Worm (Caenorhabditis elegans) whole organism, L3 larva: Measurements from ENCODE around the gene Y97E10AR.1.

ENCODE experiments used
- fkh-10 ChIP-seq: sonication (generic microtip); optimal IDR thresholded peaks from 2 replicates; lab custom pipeline; 2017; ENCODE audit warnings: missing biosample characterization, missing genetic modification reagents, missing genetic modification characterization
- jun-1 ChIP-seq: fragments of 150-350 bp; optimal IDR thresholded peaks from 2 replicates; lab custom pipeline; 2014; ENCODE audit warnings: missing biosample characterization, missing genetic modification reagents, missing genetic modification characterization

ce11 chrV:8025259-8025658 is 24.0 kb downstream of the Y97E10AR.1 start:
- no peak for TF ChIP-seq fkh-10 (GFP tag; lab: Kevin White, UChicago)
- no peak for TF ChIP-seq jun-1 (tag; lab: Kevin White, UChicago)
